Worm (Caenorhabditis elegans): ENCODE results near the gene F40A3.2.

Gene F40A3.2

ce11 chrV:7876881-7877475 lies 1.7 kb upstream of the F40A3.2 start, which contains the start of gene F40A3.3:
TSS of gene F40A3.3 (plus strand) at chrV:7877444.
- TF ChIP-seq xnd-1 (tag; optimal IDR thresholded peaks at IDR 0.05) (peak; percentile 80), nhr-80 (tag; optimal IDR thresholded peaks at IDR 0.05) (no peak), hsf-1 (GFP tag; IDR thresholded peaks at IDR 0.05) (peak; percentile 81), F33H1.4 (GFP tag; IDR thresholded peaks at IDR 0.05) (peak; percentile 85), D2030.7 (GFP tag; IDR thresholded peaks at IDR 0.05) (peak; percentile 31; the same call in 1 of the 2 replicates), madf-8 (GFP tag; conservative IDR thresholded peaks at IDR 0.05) (peak; percentile 62), lsl-1 (GFP tag; optimal IDR thresholded peaks at IDR 0.05) (peak; percentile 85), madf-6 (GFP tag; IDR thresholded peaks at IDR 0.05) (peak; percentile 80), sea-2 (GFP tag; IDR thresholded peaks at IDR 0.05) (no peak), B0261.1 (tag; optimal IDR thresholded peaks at IDR 0.05) (no peak), lir-1 (GFP tag; conservative IDR thresholded peaks at IDR 0.05) (no peak)

ce11 chrV:7884441-7884840 lies 5.7 kb downstream of the F40A3.2 start:
- TF ChIP-seq B0019.2 (GFP tag; conservative IDR thresholded peaks at IDR 0.05): no peak
- TF ChIP-seq ceh-27 (GFP tag; optimal IDR thresholded peaks at IDR 0.05): no peak
- TF ChIP-seq F52B5.7 (tag; optimal IDR thresholded peaks at IDR 0.05): no peak
- no peak for TF ChIP-seq lin-26 (GFP tag; IDR thresholded peaks at IDR 0.05)
- TF ChIP-seq ztf-28 (GFP tag; IDR thresholded peaks at IDR 0.05): no peak
- no peak for TF ChIP-seq lir-1 (GFP tag; conservative IDR thresholded peaks at IDR 0.05)
- TF ChIP-seq cebp-1 (GFP tag; IDR thresholded peaks at IDR 0.05): no peak
- no peak for TF ChIP-seq cebp-1 (tag; optimal IDR thresholded peaks at IDR 0.05)
- no peak for TF ChIP-seq ztf-18 (tag; optimal IDR thresholded peaks at IDR 0.05)
- TF ChIP-seq zim-3 (tag; optimal IDR thresholded peaks at IDR 0.05): no peak
- no peak for TF ChIP-seq egl-44 (GFP tag; IDR thresholded peaks at IDR 0.05)
- no peak for TF ChIP-seq nfya-2 (GFP tag; IDR thresholded peaks at IDR 0.05)
- no peak for TF ChIP-seq ets-4 (GFP tag; optimal IDR thresholded peaks at IDR 0.05)
- TF ChIP-seq F22D6.2 (tag; optimal IDR thresholded peaks at IDR 0.05): no peak
- no peak for TF ChIP-seq sdz-38 (tag; optimal IDR thresholded peaks at IDR 0.05)
- TF ChIP-seq efl-1 (GFP tag; optimal IDR thresholded peaks at IDR 0.05): no peak
- TF ChIP-seq snpc-3.4 (tag; optimal IDR thresholded peaks at IDR 0.05): no peak
- TF ChIP-seq aptf-3 (GFP tag; IDR thresholded peaks at IDR 0.05): no peak
- no peak for TF ChIP-seq ztf-22 (GFP tag; optimal IDR thresholded peaks at IDR 0.05)

- TF ChIP-seq nhr-80 (tag; optimal IDR thresholded peaks at IDR 0.05) (peak; percentile 80), gei-17 (GFP tag; optimal IDR thresholded peaks at IDR 0.05) (no peak), dox-1 (GFP tag; IDR thresholded peaks at IDR 0.05) (peak; percentile 67; the same call in 1 of the 2 replicates), snpc-4 (GFP tag; optimal IDR thresholded peaks at IDR 0.05) (no peak), snpc-4 (tag; optimal IDR thresholded peaks at IDR 0.05) (peak in 3 of 4 experiments; percentile 34 to 81 (median 49)), dpl-1 (GFP tag; optimal IDR thresholded peaks at IDR 0.05) (no peak)
These were observed 9.3 kb downstream of the F40A3.2 start for ce11 chrV:7888036-7888435.

ce11 chrV:7891230-7891629 lies 12.5 kb downstream of the F40A3.2 start, which contains the start of gene F40A3.1:
TSS of gene F40A3.1 (plus strand) at chrV:7891530.
- TF ChIP-seq rcor-1 (GFP tag; IDR thresholded peaks at IDR 0.05): no peak
- TF ChIP-seq lag-1 (GFP tag; IDR thresholded peaks at IDR 0.05): no peak
- TF ChIP-seq unc-62 (GFP tag; optimal IDR thresholded peaks at IDR 0.05): no peak
- TF ChIP-seq hmg-1.2 (GFP tag; IDR thresholded peaks at IDR 0.05): no peak
- no peak for TF ChIP-seq snpc-1.1 (tag; optimal IDR thresholded peaks at IDR 0.05; ENCODE audit: insufficient read depth)
- no peak for TF ChIP-seq let-607 (tag; optimal IDR thresholded peaks at IDR 0.05)
- TF ChIP-seq madf-3 (GFP tag; IDR thresholded peaks at IDR 0.05): no peak
- TF ChIP-seq nhr-179 (tag; optimal IDR thresholded peaks at IDR 0.05): no peak
- TF ChIP-seq somi-1 (GFP tag; optimal IDR thresholded peaks at IDR 0.05): no peak
- no peak for TF ChIP-seq snpc-4 (GFP tag; optimal IDR thresholded peaks at IDR 0.05)
- TF ChIP-seq snpc-4 (tag; optimal IDR thresholded peaks at IDR 0.05): no peak
- no peak for TF ChIP-seq chd-7 (tag; optimal IDR thresholded peaks at IDR 0.05)
- TF ChIP-seq mes-4 (tag; optimal IDR thresholded peaks at IDR 0.05): no peak

Data from whole organism, young adult.